Worm (Caenorhabditis elegans) whole organism, L2 larva: ENCODE data around the gene cyn-8.
A peak's percentile ranks its signal among the peaks of the same experiment; 100 is the strongest.

Experiments
- C34F6.9 ChIP-seq: fragments of 150-350 bp; optimal IDR thresholded peaks from 2 replicates; lab custom pipeline; 2014; ENCODE audit warnings: missing biosample characterization, missing genetic modification characterization
- F13H6.1 ChIP-seq: sonication (generic microtip); optimal IDR thresholded peaks from 2 replicates; lab custom pipeline; 2016; ENCODE audit warnings: missing genetic modification characterization, missing compliant biosample characterization
- R02D3.7 ChIP-seq: fragments of 150-350 bp; optimal IDR thresholded peaks from 2 replicates; lab custom pipeline; 2014; ENCODE audit warnings: missing biosample characterization, missing genetic modification characterization
- alr-1 ChIP-seq: fragments of 150-350 bp; optimal IDR thresholded peaks from 2 replicates; lab custom pipeline; 2014; ENCODE audit warnings: missing biosample characterization, missing genetic modification characterization
- ama-1 ChIP-seq: fragments of 150-350 bp; optimal IDR thresholded peaks from 2 replicates; lab custom pipeline; 2018; ENCODE audit warnings: inconsistent platforms
- blmp-1 ChIP-seq: sonication (generic microtip); optimal IDR thresholded peaks from 2 replicates; lab custom pipeline; 2017; ENCODE audit warnings: missing genetic modification characterization, mild to moderate bottlenecking, missing compliant biosample characterization, antibody characterized with exemption, moderate library complexity; ENCODE audit not compliant: insufficient read depth
- ceh-16 ChIP-seq: fragments of 150-350 bp; optimal IDR thresholded peaks from 2 replicates; lab custom pipeline; 2014; ENCODE audit warnings: missing biosample characterization, missing genetic modification characterization
- crh-2 ChIP-seq: sonication (generic microtip); optimal IDR thresholded peaks from 2 replicates; lab custom pipeline; 2017; ENCODE audit warnings: missing biosample characterization, missing genetic modification characterization
- elt-1 ChIP-seq: fragments of 150-350 bp; optimal IDR thresholded peaks from 2 replicates; lab custom pipeline; 2014; ENCODE audit warnings: missing biosample characterization, missing genetic modification characterization
- elt-3 ChIP-seq: sonication (generic microtip); optimal IDR thresholded peaks from 2 replicates; lab custom pipeline; 2017; ENCODE audit warnings: missing biosample characterization, missing genetic modification characterization
- fos-1 ChIP-seq: fragments of 150-350 bp; optimal IDR thresholded peaks from 2 replicates; lab custom pipeline; 2014; ENCODE audit warnings: missing biosample characterization, missing genetic modification characterization
- gmeb-1 ChIP-seq: fragments of 150-350 bp; optimal IDR thresholded peaks from 2 replicates; lab custom pipeline; 2014; ENCODE audit warnings: missing biosample characterization, missing genetic modification characterization
- lin-11 ChIP-seq: fragments of 150-350 bp; sonication (generic microtip); optimal IDR thresholded peaks from 2 replicates; lab custom pipeline; 2014; ENCODE audit warnings: missing biosample characterization, missing genetic modification characterization, inconsistent platforms, mixed read lengths
- lin-13 ChIP-seq: fragments of 150-350 bp; optimal IDR thresholded peaks from 2 replicates; lab custom pipeline; 2014; ENCODE audit warnings: missing biosample characterization, missing genetic modification reagents, missing genetic modification characterization
- lsy-2 ChIP-seq, 2 experiments: fragments of 150-350 bp in 1 of 2; sonication (generic microtip) in 1 of 2; optimal IDR thresholded peaks; 2 replicates each; lab custom pipeline; 2014 to 2017; ENCODE audit warnings: missing biosample characterization in 2 of 2, missing genetic modification characterization in 2 of 2
- mab-5 ChIP-seq: fragments of 150-350 bp; optimal IDR thresholded peaks from 2 replicates; lab custom pipeline; 2014; ENCODE audit warnings: missing biosample characterization, missing genetic modification characterization
- mbf-1 ChIP-seq: sonication (generic microtip); optimal IDR thresholded peaks from 2 replicates; lab custom pipeline; 2017; ENCODE audit warnings: missing biosample characterization, missing genetic modification characterization
- mdl-1 ChIP-seq, 2 experiments: fragments of 150-350 bp in 1 of 2; sonication (generic microtip) in 1 of 2; optimal IDR thresholded peaks; 2 replicates each; lab custom pipeline; 2017; ENCODE audit warnings: missing biosample characterization in 2 of 2, missing genetic modification characterization in 2 of 2
- nhr-10 ChIP-seq: sonication (generic microtip); optimal IDR thresholded peaks from 2 replicates; lab custom pipeline; 2017; ENCODE audit warnings: missing biosample characterization, missing genetic modification characterization
- nhr-11 ChIP-seq: fragments of 150-350 bp; optimal IDR thresholded peaks from 2 replicates; lab custom pipeline; 2014; ENCODE audit warnings: missing biosample characterization, missing genetic modification characterization
- nhr-12 ChIP-seq: fragments of 150-350 bp; optimal IDR thresholded peaks from 2 replicates; lab custom pipeline; 2014; ENCODE audit warnings: missing biosample characterization, missing genetic modification characterization
- nhr-129 ChIP-seq: fragments of 150-350 bp; optimal IDR thresholded peaks from 2 replicates; lab custom pipeline; 2014; ENCODE audit warnings: missing biosample characterization, missing genetic modification characterization
- nhr-21 ChIP-seq: fragments of 150-350 bp; optimal IDR thresholded peaks from 2 replicates; lab custom pipeline; 2014; ENCODE audit warnings: missing biosample characterization, missing genetic modification characterization
- nhr-237 ChIP-seq: fragments of 150-350 bp; optimal IDR thresholded peaks from 2 replicates; lab custom pipeline; 2014; ENCODE audit warnings: missing biosample characterization, missing genetic modification characterization
- nhr-6 ChIP-seq: fragments of 150-350 bp; optimal IDR thresholded peaks from 2 replicates; lab custom pipeline; 2014; ENCODE audit warnings: missing biosample characterization, missing genetic modification characterization
- nhr-77 ChIP-seq: fragments of 150-350 bp; optimal IDR thresholded peaks from 2 replicates; lab custom pipeline; 2014; ENCODE audit warnings: missing biosample characterization, missing genetic modification characterization
- sem-4 ChIP-seq: fragments of 150-350 bp; optimal IDR thresholded peaks from 2 replicates; lab custom pipeline; 2014; ENCODE audit warnings: missing biosample characterization, missing genetic modification reagents, missing genetic modification characterization
- sma-3 ChIP-seq: sonication (generic microtip); optimal IDR thresholded peaks from 2 replicates; lab custom pipeline; 2016; ENCODE audit warnings: missing genetic modification reagents, missing genetic modification characterization, missing compliant biosample characterization
- sma-9 ChIP-seq, 2 experiments: fragments of 150-350 bp in 1 of 2; sonication (generic microtip) in 1 of 2; optimal IDR thresholded peaks; 2 replicates each; lab custom pipeline; 2014 to 2016; ENCODE audit warnings: missing genetic modification characterization in 2 of 2, mild to moderate bottlenecking in 1 of 2, missing biosample characterization in 1 of 2, missing compliant biosample characterization in 1 of 2, missing genetic modification reagents in 1 of 2, moderate library complexity in 1 of 2
- snpc-4 ChIP-seq: fragments of 150-350 bp; optimal IDR thresholded peaks from 2 replicates; lab custom pipeline; 2014; ENCODE audit warnings: missing biosample characterization, missing genetic modification characterization
- unc-39 ChIP-seq: fragments of 150-350 bp; optimal IDR thresholded peaks from 2 replicates; lab custom pipeline; 2014; ENCODE audit warnings: missing biosample characterization, missing genetic modification characterization
- unc-55 ChIP-seq: fragments of 150-350 bp; sonication (generic microtip); optimal IDR thresholded peaks from 3 replicates; lab custom pipeline; 2014; ENCODE audit warnings: missing biosample characterization, missing genetic modification reagents, missing genetic modification characterization
- unc-62 ChIP-seq: fragments of 150-350 bp; optimal IDR thresholded peaks from 2 replicates; lab custom pipeline; 2014; ENCODE audit warnings: missing biosample characterization, missing genetic modification reagents, missing genetic modification characterization
- ztf-1 ChIP-seq: fragments of 200-800 bp; sonication (Bioruptor generic); conservative IDR thresholded peaks from 2 replicates; pipeline ENCODE4 v1.3.6; 2022; ENCODE audit warnings: missing genetic modification characterization, missing compliant biosample characterization
- ztf-11 ChIP-seq: sonication (generic microtip); optimal IDR thresholded peaks from 2 replicates; lab custom pipeline; 2017; ENCODE audit warnings: missing biosample characterization, missing genetic modification characterization
- ztf-4 ChIP-seq: fragments of 150-350 bp; optimal IDR thresholded peaks from 2 replicates; lab custom pipeline; 2014; ENCODE audit warnings: missing biosample characterization, missing genetic modification characterization

cyn-8 gene

ce11 chrX:8874748-8875147, 36.3 kb upstream of the cyn-8 start, which contains the start of gene C06E2.1:
C06E2.1 (minus strand) TSS chrX:8874848.
- TF ChIP-seq lin-11 (tag; lab: Kevin White, UChicago) (no peak), mbf-1 (tag; lab: Kevin White, UChicago) (no peak), F13H6.1 (tag; lab: Kevin White, UChicago) (no peak), sem-4 (tag; lab: Kevin White, UChicago) (no peak), ztf-11 (tag; lab: Kevin White, UChicago) (no peak), nhr-12 (no peak), fos-1 (tag; lab: Kevin White, UChicago) (no peak), nhr-21 (tag; lab: Kevin White, UChicago) (no peak), sma-3 (GFP tag; lab: Kevin White, UChicago) (no peak), R02D3.7 (tag; lab: Kevin White, UChicago) (no peak), mdl-1 (tag; optimal IDR thresholded peaks at IDR 0.05; lab: Kevin White, UChicago) (no peak), ztf-1 (GFP tag; lab: Robert Waterston, UW) (no peak), mab-5 (tag; lab: Kevin White, UChicago) (no peak), gmeb-1 (tag; lab: Kevin White, UChicago) (no peak), unc-39 (tag; lab: Kevin White, UChicago) (no peak), ztf-4 (tag; lab: Kevin White, UChicago) (no peak)

- TF ChIP-seq blmp-1 (tag; lab: Kevin White, UChicago) (peak; percentile 7), elt-1 (tag; lab: Kevin White, UChicago) (peak; percentile 50), elt-3 (tag; lab: Kevin White, UChicago) (no peak)
These were observed 35.2 kb upstream of the cyn-8 start for ce11 chrX:8875867-8876266.

DNA sequence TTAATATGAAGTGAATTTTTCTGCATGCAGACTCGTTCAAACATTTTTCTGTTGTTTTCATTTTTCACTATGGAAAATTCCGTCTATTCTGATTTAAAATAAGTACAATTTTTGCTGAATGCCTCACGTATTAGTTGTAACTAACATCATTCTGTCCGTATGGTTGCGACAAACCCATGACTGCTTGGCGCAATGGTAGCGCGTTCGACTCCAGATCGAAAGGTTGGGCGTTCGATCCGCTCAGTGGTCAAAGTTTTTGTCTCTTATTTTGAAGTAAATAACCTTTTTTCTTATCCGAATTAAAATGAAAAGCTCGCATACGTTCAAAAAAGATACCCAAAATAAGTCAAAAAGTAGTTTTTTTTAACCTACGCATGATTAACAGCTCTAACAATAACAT, 33.9 kb upstream of the cyn-8 start:
- TF ChIP-seq sma-9 (GFP tag; optimal IDR thresholded peaks at IDR 0.05; lab: Kevin White, UChicago) (peak; percentile 2), sma-9 (tag; optimal IDR thresholded peaks at IDR 0.05; lab: Kevin White, UChicago) (no peak), C34F6.9 (tag; lab: Kevin White, UChicago) (no peak), alr-1 (tag; lab: Kevin White, UChicago) (no peak), crh-2 (tag; lab: Kevin White, UChicago) (peak; percentile 13), sma-3 (GFP tag; lab: Kevin White, UChicago) (peak; percentile 16), ceh-16 (tag; lab: Kevin White, UChicago) (peak; percentile 3), lin-13 (GFP tag; lab: Kevin White, UChicago) (no peak)

ce11 chrX:8878709-8879108, 32.4 kb upstream of the cyn-8 start:
- TF ChIP-seq nhr-11 (tag; lab: Kevin White, UChicago) (no peak), lsy-2 (tag; optimal IDR thresholded peaks at IDR 0.05; lab: Kevin White, UChicago) (no peak), nhr-12 (no peak), ceh-16 (tag; lab: Kevin White, UChicago) (no peak), nhr-129 (tag; lab: Kevin White, UChicago) (no peak), nhr-6 (tag; lab: Kevin White, UChicago) (no peak), ama-1 (no peak), unc-55 (GFP tag; lab: Kevin White, UChicago) (no peak)

DNA sequence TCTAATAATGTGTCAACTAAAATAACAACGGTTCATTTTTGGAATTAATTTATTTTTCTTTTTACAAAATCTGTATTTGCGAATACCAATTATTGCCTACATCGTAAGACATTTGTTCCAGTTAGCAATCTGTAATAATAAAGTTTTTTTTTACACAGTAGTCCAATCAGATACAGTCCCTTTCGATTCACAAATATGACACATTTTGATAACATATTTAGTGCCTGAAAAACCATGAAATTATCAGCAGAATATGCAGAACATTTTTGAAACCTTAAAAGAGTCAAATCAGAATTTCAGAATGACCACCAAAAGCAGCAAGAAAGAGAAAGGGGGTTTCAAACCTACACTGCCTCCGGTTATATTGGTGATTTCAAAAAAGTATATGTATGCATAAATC, 31.7 kb upstream of the cyn-8 start, which contains the start of gene C06E2.2:
Gene C06E2.2 (plus strand): TSS at position 301 of the 400 bp plus-strand sequence.
- TF ChIP-seq nhr-129 (tag; lab: Kevin White, UChicago) = no peak
- TF ChIP-seq ztf-4 (tag; lab: Kevin White, UChicago) = no peak
- TF ChIP-seq lin-13 (GFP tag; lab: Kevin White, UChicago) = no peak
- no peak for TF ChIP-seq snpc-4 (tag; lab: Kevin White, UChicago)
- TF ChIP-seq unc-62 (GFP tag; lab: Kevin White, UChicago) = no peak
- TF ChIP-seq nhr-237 (tag; lab: Kevin White, UChicago) = no peak
- no peak for TF ChIP-seq nhr-77
- TF ChIP-seq unc-39 (tag; lab: Kevin White, UChicago) = no peak
- TF ChIP-seq nhr-10 (tag; lab: Kevin White, UChicago) = no peak
- no peak for TF ChIP-seq mdl-1 (tag; optimal IDR thresholded peaks at IDR 0.05; lab: Kevin White, UChicago)
- no peak for TF ChIP-seq elt-3 (tag; lab: Kevin White, UChicago)
- TF ChIP-seq lin-11 (tag; lab: Kevin White, UChicago) = no peak
- TF ChIP-seq ztf-11 (tag; lab: Kevin White, UChicago) = no peak
- no peak for TF ChIP-seq sma-3 (GFP tag; lab: Kevin White, UChicago)
- TF ChIP-seq mbf-1 (tag; lab: Kevin White, UChicago) = no peak
- no peak for TF ChIP-seq blmp-1 (tag; lab: Kevin White, UChicago)
- no peak for TF ChIP-seq nhr-12
